Fruit fly (Drosophila melanogaster): ENCODE results near the gene CG14301.

CG14301 gene

dm6 chr3R:18585259-18585858 is 55.9 kb downstream of the CG14301 start (continued):
- TF ChIP-seq MTF-1 (GFP tag; optimal IDR thresholded peaks at IDR 0.05; ENCODE audit: borderline replicate concordance) (peak; percentile 33), Sin3A (optimal IDR thresholded peaks at IDR 0.05) (no peak), chinmo (GFP tag; IDR thresholded peaks at IDR 0.05; ENCODE audit: partially characterized antibody) (peak; percentile 67; the same call in 1 of the 4 replicates), trh (GFP tag; optimal IDR thresholded peaks at IDR 0.05) (no peak), CG2202 (tag; optimal IDR thresholded peaks at IDR 0.05) (no peak), CG1792 (GFP tag; optimal IDR thresholded peaks at IDR 0.05) (no peak), rib (GFP tag; IDR thresholded peaks at IDR 0.05) (no peak), CG11560 (tag; IDR thresholded peaks at IDR 0.05) (no peak), CG8089 (GFP tag; optimal IDR thresholded peaks at IDR 0.05) (no peak), tna (GFP tag; IDR thresholded peaks at IDR 0.05; ENCODE audit: partially characterized antibody) (peak; percentile 72), CG12769 (tag; optimal IDR thresholded peaks at IDR 0.05) (no peak), MBD-R2 (GFP tag; IDR thresholded peaks at IDR 0.05) (no peak), CG10147 (GFP tag; optimal IDR thresholded peaks at IDR 0.05) (no peak), bcd (GFP tag; optimal IDR thresholded peaks at IDR 0.05) (no peak), stc (GFP tag; IDR thresholded peaks at IDR 0.05) (no peak), wek (GFP tag; optimal IDR thresholded peaks at IDR 0.05) (no peak), Oli (tag; optimal IDR thresholded peaks at IDR 0.05) (no peak), Sry-δ (GFP tag; optimal IDR thresholded peaks at IDR 0.05) (no peak), ind (GFP tag; optimal IDR thresholded peaks at IDR 0.05) (no peak), Aef1 (GFP tag; IDR thresholded peaks at IDR 0.05) (no peak), Lhr (GFP tag; optimal IDR thresholded peaks at IDR 0.05) (no peak), CG6683 (GFP tag; optimal IDR thresholded peaks at IDR 0.05) (no peak), tio (GFP tag; optimal IDR thresholded peaks at IDR 0.05) (no peak), CG12155 (GFP tag; optimal IDR thresholded peaks at IDR 0.05) (no peak), vvl (GFP tag; IDR thresholded peaks at IDR 0.05) (no peak; the same call in 1 of the 2 replicates), Bdp1 (GFP tag; optimal IDR thresholded peaks at IDR 0.05) (no peak), caup (GFP tag; optimal IDR thresholded peaks at IDR 0.05; ENCODE audit: severe bottlenecking) (peak; percentile 33), Oaz (GFP tag; IDR thresholded peaks at IDR 0.05) (no peak), Kr (GFP tag; optimal IDR thresholded peaks at IDR 0.05) (no peak), CG1529 (GFP tag; optimal IDR thresholded peaks at IDR 0.05) (no peak), org-1 (GFP tag; optimal IDR thresholded peaks at IDR 0.05) (no peak), ewg (GFP tag; optimal IDR thresholded peaks at IDR 0.05) (no peak), ranshi (GFP tag; IDR thresholded peaks at IDR 0.05) (no peak; the same call in 1 of the 2 replicates), CG2678 (tag; optimal IDR thresholded peaks at IDR 0.05) (no peak), stwl (tag; optimal IDR thresholded peaks at IDR 0.05) (peak; percentile 60), pita (GFP tag; optimal IDR thresholded peaks at IDR 0.05) (no peak), CG10565 (GFP tag; optimal IDR thresholded peaks at IDR 0.05) (no peak), CrebB (tag; optimal IDR thresholded peaks at IDR 0.05) (peak; percentile 27), Adf1 (GFP tag; IDR thresholded peaks at IDR 0.05) (peak; percentile 27; the same call in 1 of the 2 replicates), CG34376 (GFP tag; optimal IDR thresholded peaks at IDR 0.05) (peak; percentile 43), scrt (GFP tag; optimal IDR thresholded peaks at IDR 0.05) (no peak), crc (GFP tag; optimal IDR thresholded peaks at IDR 0.05) (no peak), E2f2 (GFP tag; IDR thresholded peaks at IDR 0.05) (no peak), CG6654 (GFP tag; optimal IDR thresholded peaks at IDR 0.05) (no peak), pan (optimal IDR thresholded peaks at IDR 0.05) (no peak), pan (GFP tag; optimal IDR thresholded peaks at IDR 0.05 in 1 of 2, IDR thresholded peaks at IDR 0.05 in 1 of 2) (no peak), CG11093 (GFP tag; IDR thresholded peaks at IDR 0.05) (no peak), CG15073 (GFP tag; optimal IDR thresholded peaks at IDR 0.05) (peak; percentile 98), CG34422 (GFP tag; IDR thresholded peaks at IDR 0.05) (no peak), Nf-YC (tag; optimal IDR thresholded peaks at IDR 0.05) (no peak), Antp (GFP tag; optimal IDR thresholded peaks at IDR 0.05) (no peak)
